Fruit fly (Drosophila melanogaster) whole organism, pupa: ENCODE measurements around the gene CG14742.

Experiments
- CG10348 ChIP-seq: fragments of 200-800 bp; sonication (Bioruptor generic); IDR thresholded peaks from 2 replicates; pipeline ENCODE4 v1.3.6; 2022; ENCODE audit warnings: missing biosample characterization, missing genetic modification characterization
- CG13204 ChIP-seq: fragments of 200-800 bp; sonication (Bioruptor generic); optimal IDR thresholded peaks from 2 replicates; lab custom pipeline; 2018; ENCODE audit warnings: missing biosample characterization, mild to moderate bottlenecking, missing genetic modification characterization, moderate library complexity
- CG17806 ChIP-seq: fragments of 200-800 bp; sonication (Bioruptor generic); optimal IDR thresholded peaks from 2 replicates; lab custom pipeline; 2018; ENCODE audit warnings: missing biosample characterization, mild to moderate bottlenecking, missing genetic modification characterization, moderate library complexity
- CG34367 ChIP-seq: fragments of 200-800 bp; sonication (Bioruptor generic); optimal IDR thresholded peaks from 2 replicates; lab custom pipeline; 2018; ENCODE audit warnings: missing biosample characterization, mild to moderate bottlenecking, missing genetic modification characterization
- CG4496 ChIP-seq: fragments of 200-800 bp; sonication (Bioruptor generic); IDR thresholded peaks from 3 replicates; pipeline ENCODE4 v1.3.6; 2022; ENCODE audit warnings: missing biosample characterization, missing genetic modification characterization
- CG8301 ChIP-seq: fragments of 200-800 bp; sonication (Bioruptor generic); optimal IDR thresholded peaks from 2 replicates; lab custom pipeline; 2018; ENCODE audit warnings: missing biosample characterization, mild to moderate bottlenecking, missing genetic modification characterization
- EcR ChIP-seq: fragments of 200-800 bp; sonication (Bioruptor generic); optimal IDR thresholded peaks from 3 replicates; lab custom pipeline; 2019; ENCODE audit warnings: missing biosample characterization, missing genetic modification characterization, mild to moderate bottlenecking, moderate library complexity, missing genetic modification reagents
- Ets98B ChIP-seq: fragments of 200-800 bp; sonication (Bioruptor generic); IDR thresholded peaks from 2 replicates; pipeline ENCODE4 v1.3.6; 2022; ENCODE audit warnings: missing biosample characterization, missing genetic modification characterization
- Pif1B ChIP-seq: fragments of 200-800 bp; sonication (Bioruptor generic); optimal IDR thresholded peaks from 3 replicates; lab custom pipeline; 2016; ENCODE audit warnings: missing biosample characterization, missing genetic modification characterization
- fd96Ca ChIP-seq: fragments of 200-800 bp; sonication (Bioruptor generic); IDR thresholded peaks from 3 replicates; pipeline ENCODE4 v1.3.6; 2022; ENCODE audit warnings: missing biosample characterization, missing genetic modification characterization
- gl ChIP-seq: fragments of 200-800 bp; sonication (Bioruptor generic); optimal IDR thresholded peaks from 2 replicates; lab custom pipeline; 2018; ENCODE audit warnings: missing biosample characterization, mild to moderate bottlenecking, missing genetic modification characterization
- rn ChIP-seq: fragments of 200-800 bp; sonication (Bioruptor generic); IDR thresholded peaks from 2 replicates; pipeline ENCODE4 v1.3.6; 2022; ENCODE audit warnings: missing biosample characterization, missing genetic modification characterization

DNA sequence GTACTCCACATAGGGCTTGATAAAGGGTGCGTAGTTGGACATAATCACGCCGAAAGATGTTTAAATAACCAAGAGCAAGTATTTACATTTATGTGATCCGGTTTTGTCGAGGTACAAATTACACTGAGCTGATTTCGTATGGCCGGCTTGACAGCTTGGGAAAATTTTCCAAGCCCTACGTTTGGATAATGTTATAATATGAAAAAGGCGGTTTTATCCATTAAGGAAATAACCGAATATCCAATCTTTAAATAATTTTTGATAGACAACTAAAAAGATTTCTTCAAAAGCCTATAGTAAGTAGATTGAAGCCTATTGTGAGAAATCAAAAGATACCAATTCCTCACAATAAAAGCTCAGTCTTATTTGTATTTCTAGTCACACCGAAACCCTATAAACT, 19.4 kb upstream of the CG14742 start, which contains the start of the genes eIF3d2 and CG43450:
- TF ChIP-seq CG13204 (GFP tag; lab: Kevin White, UChicago): no peak
- no peak for TF ChIP-seq CG10348 (GFP tag; lab: Robert Waterston, UW)
- TF ChIP-seq Ets98B (GFP tag; lab: Robert Waterston, UW): no peak
- no peak for TF ChIP-seq CG17806 (tag; lab: Kevin White, UChicago)
- TF ChIP-seq rn (GFP tag; lab: Robert Waterston, UW): no peak
- no peak for TF ChIP-seq EcR (GFP tag; lab: Kevin White, UChicago)
- no peak for TF ChIP-seq fd96Ca (GFP tag; lab: Robert Waterston, UW)
- no peak for TF ChIP-seq CG8301 (tag; lab: Kevin White, UChicago)
- no peak for TF ChIP-seq Pif1B (GFP tag; lab: Kevin White, UChicago)
- TF ChIP-seq CG4496 (GFP tag; lab: Robert Waterston, UW): no peak
- no peak for TF ChIP-seq CG34367 (tag; lab: Kevin White, UChicago)
- no peak for TF ChIP-seq gl (tag; lab: Kevin White, UChicago)
